Fruit fly (Drosophila melanogaster): ENCODE data around the gene CG3119.

- TF ChIP-seq usp (GFP tag; optimal IDR thresholded peaks at IDR 0.05), result no peak
- no peak for TF ChIP-seq Dfd (GFP tag; optimal IDR thresholded peaks at IDR 0.05)
- no peak for TF ChIP-seq h (GFP tag; optimal IDR thresholded peaks at IDR 0.05)
- TF ChIP-seq lola (GFP tag; optimal IDR thresholded peaks at IDR 0.05), result no peak
Observed at dm6 chr2L:2808038-2808699, 29.5 kb downstream of the CG3119 start.

Measured in whole organism, wandering third instar larva.